Worm (Caenorhabditis elegans): ENCODE results near the gene acr-9.

Gene acr-9

ce11 chrX:13665447-13665846 lies 18.7 kb upstream of the acr-9 start (continued):
- no peak for TF ChIP-seq peb-1 (tag; optimal IDR thresholded peaks at IDR 0.05)
- no peak for TF ChIP-seq nhr-25 (tag; optimal IDR thresholded peaks at IDR 0.05)
- peak; percentile 25 for TF ChIP-seq nhr-12 (tag; optimal IDR thresholded peaks at IDR 0.05)
- TF ChIP-seq F13H6.1 (tag; optimal IDR thresholded peaks at IDR 0.05), result peak; percentile 86
- peak; percentile 95 for TF ChIP-seq nhr-129 (tag; optimal IDR thresholded peaks at IDR 0.05)
- peak; percentile 60 to 65 for TF ChIP-seq lsy-2 (tag; optimal IDR thresholded peaks at IDR 0.05)
- peak; percentile 60 for TF ChIP-seq nhr-6 (tag; optimal IDR thresholded peaks at IDR 0.05)
- TF ChIP-seq ztf-11 (tag; optimal IDR thresholded peaks at IDR 0.05), result peak; percentile 34
- peak; percentile 86 for TF ChIP-seq sma-3 (GFP tag; optimal IDR thresholded peaks at IDR 0.05)
- TF ChIP-seq ztf-1 (GFP tag; conservative IDR thresholded peaks at IDR 0.05), result no peak
- TF ChIP-seq lin-11 (tag; optimal IDR thresholded peaks at IDR 0.05), result peak; percentile 78
- peak; percentile 80 for TF ChIP-seq Y55F3AM.14 (GFP tag; optimal IDR thresholded peaks at IDR 0.05)
- TF ChIP-seq ceh-82 (tag; optimal IDR thresholded peaks at IDR 0.05), result peak; percentile 18

ce11 chrX:13663641-13664633 lies 17.2 kb upstream of the acr-9 start, which contains the start of gene C04A11.5:
C04A11.5 (plus strand) TSS chrX:13664583.
- TF ChIP-seq sma-9 (GFP tag; optimal IDR thresholded peaks at IDR 0.05) (peak; percentile 80), sma-9 (tag; optimal IDR thresholded peaks at IDR 0.05) (no peak), sma-3 (GFP tag; optimal IDR thresholded peaks at IDR 0.05) (peak; percentile 28), unc-39 (tag; optimal IDR thresholded peaks at IDR 0.05) (no peak), skn-1 (tag; optimal IDR thresholded peaks at IDR 0.05) (no peak), R02D3.7 (tag; optimal IDR thresholded peaks at IDR 0.05) (no peak), blmp-1 (tag; optimal IDR thresholded peaks at IDR 0.05; ENCODE audit: insufficient read depth) (peak; percentile 36), nhr-129 (tag; optimal IDR thresholded peaks at IDR 0.05) (peak; percentile 23), nhr-25 (tag; optimal IDR thresholded peaks at IDR 0.05) (peak; percentile 61), nhr-21 (tag; optimal IDR thresholded peaks at IDR 0.05) (peak; percentile 38), nhr-10 (tag; optimal IDR thresholded peaks at IDR 0.05) (no peak), zag-1 (tag; optimal IDR thresholded peaks at IDR 0.05) (no peak)

- TF ChIP-seq nhr-23 (tag; optimal IDR thresholded peaks at IDR 0.05) (no peak), dmd-4 (tag; optimal IDR thresholded peaks at IDR 0.05) (no peak), lin-39 (tag; optimal IDR thresholded peaks at IDR 0.05) (no peak), peb-1 (tag; optimal IDR thresholded peaks at IDR 0.05) (no peak), skn-1 (tag; optimal IDR thresholded peaks at IDR 0.05) (no peak)
Observed at ce11 chrX:13660206-13660605, 13.5 kb upstream of the acr-9 start, which contains the start of gene C04A11.1. C04A11.1 (plus strand) TSS chrX:13660506.

ce11 chrX:13655769-13656168 lies 9.1 kb upstream of the acr-9 start:
- TF ChIP-seq blmp-1 (tag; optimal IDR thresholded peaks at IDR 0.05; ENCODE audit: insufficient read depth) (no peak), nhr-237 (tag; optimal IDR thresholded peaks at IDR 0.05) (no peak), aly-2 (tag; optimal IDR thresholded peaks at IDR 0.05) (no peak), R02D3.7 (tag; optimal IDR thresholded peaks at IDR 0.05) (no peak), nhr-129 (tag; optimal IDR thresholded peaks at IDR 0.05) (no peak), nhr-77 (tag; optimal IDR thresholded peaks at IDR 0.05) (no peak), nhr-6 (tag; optimal IDR thresholded peaks at IDR 0.05) (no peak), nhr-10 (tag; optimal IDR thresholded peaks at IDR 0.05) (no peak), nhr-25 (tag; optimal IDR thresholded peaks at IDR 0.05) (no peak), sma-9 (GFP tag; optimal IDR thresholded peaks at IDR 0.05) (peak; percentile 7), sma-9 (tag; optimal IDR thresholded peaks at IDR 0.05) (no peak), zag-1 (tag; optimal IDR thresholded peaks at IDR 0.05) (no peak), nhr-12 (tag; optimal IDR thresholded peaks at IDR 0.05) (no peak), nhr-21 (tag; optimal IDR thresholded peaks at IDR 0.05) (no peak), elt-1 (tag; optimal IDR thresholded peaks at IDR 0.05) (no peak), ceh-82 (tag; optimal IDR thresholded peaks at IDR 0.05) (no peak), unc-62 (GFP tag; optimal IDR thresholded peaks at IDR 0.05) (no peak), ama-1 (optimal IDR thresholded peaks at IDR 0.05) (no peak), C34F6.9 (tag; optimal IDR thresholded peaks at IDR 0.05) (no peak), lsy-2 (tag; optimal IDR thresholded peaks at IDR 0.05) (peak in 1 of 2 experiments; percentile 4), gmeb-1 (tag; optimal IDR thresholded peaks at IDR 0.05) (peak; percentile 28), lin-39 (tag; optimal IDR thresholded peaks at IDR 0.05) (no peak), sem-4 (tag; optimal IDR thresholded peaks at IDR 0.05) (no peak)

Data from whole organism, L2 larva.